Worm (Caenorhabditis elegans): ENCODE data around the gene tbc-14.

tbc-14 gene

ce11 chrII:13454839-13455238 lies 7.4 kb upstream of the tbc-14 start:
- TF ChIP-seq hlh-1 (tag; optimal IDR thresholded peaks at IDR 0.05) (no peak), ceh-83 (GFP tag; optimal IDR thresholded peaks at IDR 0.05) (no peak)

DNA sequence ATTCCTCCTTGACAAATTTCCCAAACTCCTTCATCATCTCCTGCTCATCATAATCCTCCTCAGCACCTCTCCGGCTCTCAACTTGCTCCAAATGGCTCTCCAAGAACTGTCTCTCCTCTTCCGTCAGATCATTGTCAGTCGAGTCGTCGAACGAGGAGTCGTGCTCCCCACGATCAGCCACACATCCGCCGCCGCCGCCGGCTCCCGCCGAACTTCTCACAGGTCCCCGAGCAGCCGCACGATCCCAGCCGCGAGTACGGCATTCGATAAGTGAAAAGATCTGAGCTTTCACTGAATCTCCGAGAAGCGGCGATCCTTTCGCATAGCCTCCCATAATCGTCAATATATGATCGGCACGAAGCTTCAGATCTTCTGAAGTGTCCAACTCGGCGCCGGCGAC lies 3.9 kb upstream of the tbc-14 start:
- TF ChIP-seq unc-62 (GFP tag; optimal IDR thresholded peaks at IDR 0.05): no peak
- TF ChIP-seq nhr-28 (tag; optimal IDR thresholded peaks at IDR 0.05): no peak
- no peak for TF ChIP-seq ceh-83 (GFP tag; optimal IDR thresholded peaks at IDR 0.05)
- TF ChIP-seq tbx-8 (GFP tag; optimal IDR thresholded peaks at IDR 0.05): no peak
- no peak for TF ChIP-seq ceh-43 (GFP tag; optimal IDR thresholded peaks at IDR 0.05)
- TF ChIP-seq nhr-2 (tag; optimal IDR thresholded peaks at IDR 0.05): no peak
- TF ChIP-seq M03D4.4 (tag; optimal IDR thresholded peaks at IDR 0.05): no peak
- no peak for TF ChIP-seq unc-39 (tag; optimal IDR thresholded peaks at IDR 0.05)
- TF ChIP-seq mab-5 (tag; optimal IDR thresholded peaks at IDR 0.05): no peak
- no peak for TF ChIP-seq elt-3 (tag; optimal IDR thresholded peaks at IDR 0.05)

- TF ChIP-seq elt-3 (tag; optimal IDR thresholded peaks at IDR 0.05): no peak
- TF ChIP-seq hlh-1 (tag; optimal IDR thresholded peaks at IDR 0.05): peak; percentile 76
- TF ChIP-seq nhr-76 (tag; optimal IDR thresholded peaks at IDR 0.05): no peak
- TF ChIP-seq zip-8 (tag; optimal IDR thresholded peaks at IDR 0.05): no peak
- no peak for TF ChIP-seq ham-2 (GFP tag; optimal IDR thresholded peaks at IDR 0.05)
- peak; percentile 71 for TF ChIP-seq ces-1 (GFP tag; optimal IDR thresholded peaks at IDR 0.05)
- no peak for TF ChIP-seq cnd-1 (tag; optimal IDR thresholded peaks at IDR 0.05)
- TF ChIP-seq lsy-2 (tag; optimal IDR thresholded peaks at IDR 0.05): peak; percentile 67
- TF ChIP-seq nhr-28 (tag; optimal IDR thresholded peaks at IDR 0.05): no peak
- TF ChIP-seq unc-62 (GFP tag; optimal IDR thresholded peaks at IDR 0.05): peak; percentile 38
- TF ChIP-seq ceh-83 (GFP tag; optimal IDR thresholded peaks at IDR 0.05): no peak
- TF ChIP-seq tbx-8 (GFP tag; optimal IDR thresholded peaks at IDR 0.05): no peak
- TF ChIP-seq ztf-11 (tag; optimal IDR thresholded peaks at IDR 0.05): no peak
- peak; percentile 68 for TF ChIP-seq lin-13 (tag; optimal IDR thresholded peaks at IDR 0.05)
- no peak for TF ChIP-seq drap-1 (GFP tag; optimal IDR thresholded peaks at IDR 0.05)
- no peak for TF ChIP-seq lin-32 (GFP tag; optimal IDR thresholded peaks at IDR 0.05)
- TF ChIP-seq mab-5 (tag; optimal IDR thresholded peaks at IDR 0.05): no peak
- peak; percentile 37 for TF ChIP-seq ceh-39 (tag; optimal IDR thresholded peaks at IDR 0.05)
- TF ChIP-seq flh-1 (GFP tag; optimal IDR thresholded peaks at IDR 0.05): no peak
- no peak for TF ChIP-seq sptf-1 (tag; optimal IDR thresholded peaks at IDR 0.05)
- no peak for TF ChIP-seq unc-120 (tag; optimal IDR thresholded peaks at IDR 0.05; ENCODE audit: poor library complexity, severe bottlenecking)
- no peak for TF ChIP-seq elt-1 (tag; optimal IDR thresholded peaks at IDR 0.05; ENCODE audit: borderline replicate concordance, insufficient read depth)
- TF ChIP-seq ceh-43 (GFP tag; optimal IDR thresholded peaks at IDR 0.05): no peak
- no peak for TF ChIP-seq unc-39 (tag; optimal IDR thresholded peaks at IDR 0.05)
- no peak for TF ChIP-seq nhr-2 (tag; optimal IDR thresholded peaks at IDR 0.05)
- TF ChIP-seq M03D4.4 (tag; optimal IDR thresholded peaks at IDR 0.05): no peak
- no peak for TF ChIP-seq sem-2 (GFP tag; optimal IDR thresholded peaks at IDR 0.05)
- TF ChIP-seq mls-2 (tag; optimal IDR thresholded peaks at IDR 0.05): no peak
- TF ChIP-seq mep-1 (tag; optimal IDR thresholded peaks at IDR 0.05): peak; percentile 75
- peak; percentile 77 for TF ChIP-seq nhr-237 (tag; optimal IDR thresholded peaks at IDR 0.05)
- TF ChIP-seq pha-4 (tag; optimal IDR thresholded peaks at IDR 0.05): peak; percentile 58
- TF ChIP-seq nhr-12 (tag; optimal IDR thresholded peaks at IDR 0.05): no peak
- no peak for TF ChIP-seq snpc-4 (tag; optimal IDR thresholded peaks at IDR 0.05)
- TF ChIP-seq blmp-1 (tag; optimal IDR thresholded peaks at IDR 0.05): no peak
- TF ChIP-seq bed-3 (GFP tag; optimal IDR thresholded peaks at IDR 0.05): no peak
Observed at ce11 chrII:13447668-13448067, 275 bp upstream of the tbc-14 start.

DNA sequence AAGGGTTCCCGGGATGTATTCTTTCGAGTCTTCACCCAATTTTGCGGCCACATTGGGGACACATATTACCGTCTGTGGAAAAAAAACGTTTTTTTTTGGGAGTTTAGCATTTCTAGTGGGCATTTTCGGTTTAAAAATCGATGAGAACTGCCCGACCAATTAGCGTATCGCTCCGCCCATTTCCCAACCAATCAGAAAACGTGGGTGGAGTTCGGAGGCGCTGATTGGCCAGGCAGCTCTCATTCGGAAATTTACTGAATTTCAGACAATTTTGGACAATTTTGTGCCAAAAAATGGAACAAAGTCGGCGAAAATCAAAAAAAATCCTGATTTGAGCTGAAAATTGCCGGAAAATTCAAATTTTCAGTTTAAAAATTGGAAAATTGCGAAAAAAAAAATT lies 796 bp downstream of the tbc-14 start:
- no peak for TF ChIP-seq ces-1 (GFP tag; optimal IDR thresholded peaks at IDR 0.05)

DNA sequence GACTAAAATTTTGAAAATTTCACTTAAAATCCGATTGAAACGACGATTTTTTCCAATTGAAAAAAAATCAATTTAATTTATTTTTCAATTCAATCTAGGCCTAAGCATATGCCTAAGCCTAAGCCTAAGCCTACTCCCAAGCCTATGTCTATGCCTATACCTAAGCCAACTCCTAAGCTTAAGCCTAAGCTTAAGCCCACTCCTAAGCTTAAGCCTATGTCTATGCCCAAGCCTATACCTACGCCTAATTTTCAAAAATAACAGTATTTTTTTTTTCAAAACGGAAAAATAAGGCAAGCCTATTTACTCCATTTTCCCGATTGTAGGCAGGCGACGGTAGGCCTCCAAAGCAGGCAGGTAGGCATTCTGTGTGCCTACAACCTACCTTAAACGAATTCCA lies 3.1 kb downstream of the tbc-14 start:
- TF ChIP-seq nhr-12 (tag; optimal IDR thresholded peaks at IDR 0.05): no peak
- no peak for TF ChIP-seq zip-8 (tag; optimal IDR thresholded peaks at IDR 0.05)
- no peak for TF ChIP-seq cnd-1 (tag; optimal IDR thresholded peaks at IDR 0.05)
- no peak for TF ChIP-seq sem-2 (GFP tag; optimal IDR thresholded peaks at IDR 0.05)
- no peak for TF ChIP-seq lin-32 (GFP tag; optimal IDR thresholded peaks at IDR 0.05)
- TF ChIP-seq ces-1 (GFP tag; optimal IDR thresholded peaks at IDR 0.05): no peak
- TF ChIP-seq mab-5 (tag; optimal IDR thresholded peaks at IDR 0.05): no peak
- TF ChIP-seq tbx-8 (GFP tag; optimal IDR thresholded peaks at IDR 0.05): no peak
- no peak for TF ChIP-seq blmp-1 (tag; optimal IDR thresholded peaks at IDR 0.05)
- TF ChIP-seq ham-2 (GFP tag; optimal IDR thresholded peaks at IDR 0.05): no peak
- TF ChIP-seq elt-3 (tag; optimal IDR thresholded peaks at IDR 0.05): no peak
- TF ChIP-seq unc-120 (tag; optimal IDR thresholded peaks at IDR 0.05; ENCODE audit: poor library complexity, severe bottlenecking): no peak
- no peak for TF ChIP-seq elt-1 (tag; optimal IDR thresholded peaks at IDR 0.05; ENCODE audit: borderline replicate concordance, insufficient read depth)
- no peak for TF ChIP-seq pha-4 (tag; optimal IDR thresholded peaks at IDR 0.05)
- TF ChIP-seq lsy-2 (tag; optimal IDR thresholded peaks at IDR 0.05): no peak
- TF ChIP-seq nhr-76 (tag; optimal IDR thresholded peaks at IDR 0.05): no peak
